Worm (Caenorhabditis elegans): ENCODE data around the gene F10E9.2.
A peak's percentile ranks its signal among the peaks of the same experiment; 100 is the strongest.

Gene F10E9.2

DNA sequence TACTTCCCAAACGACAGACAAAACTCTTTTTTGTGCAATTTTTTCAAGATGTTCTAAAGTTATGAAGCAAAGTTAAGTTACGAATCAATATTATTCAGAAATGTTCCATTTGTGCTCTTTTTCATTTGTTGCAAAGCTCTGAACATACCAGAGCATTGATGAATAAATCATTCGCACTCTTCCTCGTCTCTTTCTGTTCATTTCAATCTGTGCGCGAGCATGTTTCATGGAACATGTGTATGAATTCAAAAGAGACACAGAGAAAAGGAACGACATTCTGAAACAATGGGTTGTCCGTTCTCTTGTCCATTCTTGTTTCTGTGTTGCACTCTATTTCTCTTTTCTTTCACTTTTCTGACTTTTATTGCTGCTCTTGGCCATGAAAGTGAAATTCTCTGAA is 32.1 kb upstream of the F10E9.2 start:
- TF ChIP-seq sea-1 (GFP tag; conservative IDR thresholded peaks at IDR 0.05) = no peak
- no peak for TF ChIP-seq F13C5.2 (tag; optimal IDR thresholded peaks at IDR 0.05)
- TF ChIP-seq hnd-1 (tag; optimal IDR thresholded peaks at IDR 0.05) = no peak
- no peak for TF ChIP-seq ceh-36 (tag; optimal IDR thresholded peaks at IDR 0.05)
- TF ChIP-seq tbx-37 (GFP tag; conservative IDR thresholded peaks at IDR 0.05) = no peak
- TF ChIP-seq aly-1 (tag; optimal IDR thresholded peaks at IDR 0.05) = no peak
- TF ChIP-seq tra-4 (tag; optimal IDR thresholded peaks at IDR 0.05) = no peak
- no peak for TF ChIP-seq scrt-1 (GFP tag; IDR thresholded peaks at IDR 0.05)
- TF ChIP-seq flt-1 (GFP tag; IDR thresholded peaks at IDR 0.05) = no peak

DNA sequence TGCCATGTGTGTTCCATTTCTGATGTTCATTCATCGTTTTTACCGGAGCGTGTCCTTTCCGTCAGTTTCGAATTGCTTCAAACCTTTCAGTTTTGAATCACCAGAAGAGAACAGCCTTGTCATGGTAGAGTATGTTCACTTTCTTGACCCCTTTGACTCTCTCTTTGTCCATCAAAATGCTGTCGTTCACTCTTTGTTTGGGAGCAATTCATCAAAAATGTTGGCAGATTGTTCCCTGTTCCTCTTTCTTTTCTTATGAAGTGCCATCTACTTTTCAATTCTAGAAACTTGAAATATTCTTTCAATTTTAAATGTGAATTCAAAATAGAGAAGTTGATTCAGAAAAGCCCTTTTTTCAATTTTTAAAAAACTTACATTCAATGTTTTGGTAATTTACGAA is 31.2 kb upstream of the F10E9.2 start:
- TF ChIP-seq tbx-37 (GFP tag; conservative IDR thresholded peaks at IDR 0.05) = no peak
- TF ChIP-seq ceh-36 (tag; optimal IDR thresholded peaks at IDR 0.05) = no peak
- TF ChIP-seq ets-7 (tag; optimal IDR thresholded peaks at IDR 0.05) = no peak
- no peak for TF ChIP-seq ceh-13 (GFP tag; optimal IDR thresholded peaks at IDR 0.05)
- no peak for TF ChIP-seq aly-1 (tag; optimal IDR thresholded peaks at IDR 0.05)
- no peak for TF ChIP-seq B0310.2 (tag; optimal IDR thresholded peaks at IDR 0.05)
- TF ChIP-seq hnd-1 (tag; optimal IDR thresholded peaks at IDR 0.05) = no peak
- TF ChIP-seq pes-1 (GFP tag; IDR thresholded peaks at IDR 0.05) = no peak
- no peak for TF ChIP-seq tra-4 (tag; optimal IDR thresholded peaks at IDR 0.05)
- no peak for TF ChIP-seq flt-1 (GFP tag; IDR thresholded peaks at IDR 0.05)
- no peak for TF ChIP-seq tbx-11 (GFP tag; IDR thresholded peaks at IDR 0.05)
- TF ChIP-seq scrt-1 (GFP tag; IDR thresholded peaks at IDR 0.05) = no peak
- TF ChIP-seq hmg-4 (GFP tag; optimal IDR thresholded peaks at IDR 0.05) = no peak
- no peak for TF ChIP-seq hmbx-1 (tag; optimal IDR thresholded peaks at IDR 0.05)
- TF ChIP-seq ama-1 (optimal IDR thresholded peaks at IDR 0.05) = no peak
- no peak for TF ChIP-seq sea-1 (GFP tag; conservative IDR thresholded peaks at IDR 0.05)
- TF ChIP-seq F13C5.2 (tag; optimal IDR thresholded peaks at IDR 0.05) = no peak

DNA sequence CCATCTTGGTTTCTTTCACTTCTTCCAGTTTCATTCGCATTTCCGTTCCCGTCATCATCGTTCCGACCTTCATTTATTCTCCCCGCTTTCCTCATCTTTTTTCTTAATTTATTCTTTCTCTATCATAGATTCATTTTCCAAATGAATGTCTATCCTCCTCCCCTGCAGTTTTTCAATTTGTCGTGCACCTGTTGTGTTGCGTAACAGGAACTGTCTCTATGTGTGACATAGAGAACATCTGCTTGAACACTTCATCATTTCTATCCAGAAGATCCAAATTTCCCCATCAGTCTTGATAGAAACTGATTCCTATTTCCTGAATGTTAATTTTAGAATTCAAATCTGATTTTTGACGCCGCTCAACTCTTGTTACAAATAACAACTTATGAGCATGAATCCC is 29.0 kb upstream of the F10E9.2 start:
- TF ChIP-seq sea-1 (GFP tag; conservative IDR thresholded peaks at IDR 0.05) (no peak), tra-4 (tag; optimal IDR thresholded peaks at IDR 0.05) (no peak), tbx-11 (GFP tag; IDR thresholded peaks at IDR 0.05) (no peak), B0310.2 (tag; optimal IDR thresholded peaks at IDR 0.05) (no peak), hnd-1 (tag; optimal IDR thresholded peaks at IDR 0.05) (no peak)

- TF ChIP-seq flt-1 (GFP tag; IDR thresholded peaks at IDR 0.05) (no peak), ama-1 (optimal IDR thresholded peaks at IDR 0.05) (no peak), ceh-13 (GFP tag; optimal IDR thresholded peaks at IDR 0.05) (no peak), sea-1 (GFP tag; conservative IDR thresholded peaks at IDR 0.05) (no peak), scrt-1 (GFP tag; IDR thresholded peaks at IDR 0.05) (no peak), hmg-4 (GFP tag; optimal IDR thresholded peaks at IDR 0.05) (no peak), B0310.2 (tag; optimal IDR thresholded peaks at IDR 0.05) (no peak)
These were observed 26.5 kb upstream of the F10E9.2 start for ce11 chrIII:8286003-8286402.

- TF ChIP-seq tra-4 (tag; optimal IDR thresholded peaks at IDR 0.05) = no peak
- TF ChIP-seq aly-1 (tag; optimal IDR thresholded peaks at IDR 0.05) = no peak
- no peak for TF ChIP-seq ceh-13 (GFP tag; optimal IDR thresholded peaks at IDR 0.05)
- no peak for TF ChIP-seq sea-1 (GFP tag; conservative IDR thresholded peaks at IDR 0.05)
- no peak for TF ChIP-seq F13C5.2 (tag; optimal IDR thresholded peaks at IDR 0.05)
- TF ChIP-seq pes-1 (GFP tag; IDR thresholded peaks at IDR 0.05) = no peak
- TF ChIP-seq ceh-36 (tag; optimal IDR thresholded peaks at IDR 0.05) = no peak
- TF ChIP-seq hnd-1 (tag; optimal IDR thresholded peaks at IDR 0.05) = no peak
- no peak for TF ChIP-seq hmg-4 (GFP tag; optimal IDR thresholded peaks at IDR 0.05)
- no peak for TF ChIP-seq B0310.2 (tag; optimal IDR thresholded peaks at IDR 0.05)
- TF ChIP-seq tbx-37 (GFP tag; conservative IDR thresholded peaks at IDR 0.05) = no peak
- no peak for TF ChIP-seq tbx-11 (GFP tag; IDR thresholded peaks at IDR 0.05)
- TF ChIP-seq flt-1 (GFP tag; IDR thresholded peaks at IDR 0.05) = no peak
- TF ChIP-seq ets-7 (tag; optimal IDR thresholded peaks at IDR 0.05) = no peak
- TF ChIP-seq scrt-1 (GFP tag; IDR thresholded peaks at IDR 0.05) = no peak
- TF ChIP-seq ama-1 (optimal IDR thresholded peaks at IDR 0.05) = no peak
- no peak for TF ChIP-seq hmbx-1 (tag; optimal IDR thresholded peaks at IDR 0.05)
These were observed 25.7 kb upstream of the F10E9.2 start for ce11 chrIII:8286824-8287223.

DNA sequence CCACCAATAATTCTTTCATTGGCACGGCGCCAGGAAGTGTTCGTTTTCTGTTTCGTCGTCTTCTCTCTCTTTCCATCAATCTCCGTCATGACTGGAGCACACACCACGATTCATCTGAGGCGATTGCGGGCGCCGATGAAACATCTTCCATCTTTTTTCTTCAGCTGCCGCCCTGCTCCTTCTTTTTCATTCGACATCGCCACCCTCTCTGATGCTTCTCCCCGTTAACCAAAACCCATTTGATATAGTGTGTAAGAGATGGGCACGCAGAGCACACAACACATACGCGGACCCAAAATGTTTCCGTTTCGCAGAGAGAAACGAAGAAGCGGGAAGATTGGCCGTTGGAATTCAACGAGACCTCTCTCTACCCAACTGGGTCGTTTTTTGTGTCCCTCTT is 25.0 kb upstream of the F10E9.2 start:
- TF ChIP-seq hmg-4 (GFP tag; optimal IDR thresholded peaks at IDR 0.05) (peak; percentile 38), tbx-11 (GFP tag; IDR thresholded peaks at IDR 0.05) (no peak)

DNA sequence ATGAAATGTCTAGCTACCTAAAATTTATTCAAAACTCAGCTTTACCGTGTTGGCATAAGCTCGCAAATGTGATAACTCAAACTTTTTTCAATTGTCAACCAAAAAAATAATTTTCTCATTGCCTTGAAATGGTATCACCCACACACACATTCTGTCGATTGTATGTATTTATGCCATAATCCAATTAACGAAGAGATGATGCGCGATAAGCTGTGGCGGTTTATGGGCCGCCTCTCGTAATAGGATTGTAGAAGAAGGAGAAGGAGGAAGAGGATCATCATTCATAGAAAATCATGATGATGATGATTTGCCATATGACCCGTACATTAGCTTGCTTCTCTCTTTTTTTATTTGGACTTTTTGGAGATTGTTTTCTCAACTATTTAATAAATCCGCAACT is 23.3 kb upstream of the F10E9.2 start:
- TF ChIP-seq B0310.2 (tag; optimal IDR thresholded peaks at IDR 0.05) (no peak), scrt-1 (GFP tag; IDR thresholded peaks at IDR 0.05) (no peak), F13C5.2 (tag; optimal IDR thresholded peaks at IDR 0.05) (no peak), tbx-11 (GFP tag; IDR thresholded peaks at IDR 0.05) (no peak), tbx-37 (GFP tag; conservative IDR thresholded peaks at IDR 0.05) (no peak), sea-1 (GFP tag; conservative IDR thresholded peaks at IDR 0.05) (no peak), ceh-13 (GFP tag; optimal IDR thresholded peaks at IDR 0.05) (no peak), pes-1 (GFP tag; IDR thresholded peaks at IDR 0.05) (no peak), hmg-4 (GFP tag; optimal IDR thresholded peaks at IDR 0.05) (no peak), hnd-1 (tag; optimal IDR thresholded peaks at IDR 0.05) (no peak), aly-1 (tag; optimal IDR thresholded peaks at IDR 0.05) (no peak)

DNA sequence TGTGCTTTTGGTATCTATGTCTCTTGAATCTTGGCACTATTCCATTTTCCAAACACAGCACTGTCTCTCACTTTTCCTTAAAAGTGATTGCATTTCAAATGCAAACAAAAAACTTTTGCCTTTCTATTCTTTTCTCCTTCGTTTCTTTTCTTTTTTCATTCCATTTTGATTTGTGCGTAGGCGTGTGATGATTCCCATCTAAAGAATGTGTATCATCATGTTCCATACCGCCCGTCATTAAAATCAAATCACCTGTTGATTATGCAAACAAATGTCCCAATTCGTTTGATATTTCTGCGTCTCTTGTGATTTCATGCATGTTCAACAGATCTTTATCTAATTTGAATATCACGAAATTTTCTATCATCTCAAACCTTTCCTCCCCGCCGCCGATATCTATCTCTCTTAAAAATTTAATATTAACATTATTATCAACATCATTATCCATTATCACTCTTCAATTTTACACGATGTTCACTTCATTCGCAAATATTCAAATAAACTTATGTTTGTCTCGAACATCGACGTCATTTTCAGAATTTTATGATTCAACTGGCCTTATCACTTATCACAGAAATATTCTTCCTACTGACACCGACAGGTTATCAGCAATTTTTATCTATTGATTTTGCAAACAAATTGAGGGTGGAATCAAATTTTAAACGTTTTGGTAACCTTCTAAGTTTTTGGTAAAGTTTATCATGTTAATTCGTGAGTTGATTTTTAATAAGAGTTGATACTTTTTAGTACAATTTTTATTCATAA is 21.0 kb upstream of the F10E9.2 start:
- TF ChIP-seq tra-4 (tag; optimal IDR thresholded peaks at IDR 0.05) (no peak), F13C5.2 (tag; optimal IDR thresholded peaks at IDR 0.05) (no peak), aly-1 (tag; optimal IDR thresholded peaks at IDR 0.05) (no peak), ets-7 (tag; optimal IDR thresholded peaks at IDR 0.05) (no peak), hnd-1 (tag; optimal IDR thresholded peaks at IDR 0.05) (no peak), sea-1 (GFP tag; conservative IDR thresholded peaks at IDR 0.05) (no peak), tbx-37 (GFP tag; conservative IDR thresholded peaks at IDR 0.05) (no peak), hmg-4 (GFP tag; optimal IDR thresholded peaks at IDR 0.05) (no peak), ama-1 (optimal IDR thresholded peaks at IDR 0.05) (no peak), hmbx-1 (tag; optimal IDR thresholded peaks at IDR 0.05) (no peak), ceh-13 (GFP tag; optimal IDR thresholded peaks at IDR 0.05) (no peak), pes-1 (GFP tag; IDR thresholded peaks at IDR 0.05) (no peak), flt-1 (GFP tag; IDR thresholded peaks at IDR 0.05) (no peak), ceh-36 (tag; optimal IDR thresholded peaks at IDR 0.05) (no peak), scrt-1 (GFP tag; IDR thresholded peaks at IDR 0.05) (no peak), B0310.2 (tag; optimal IDR thresholded peaks at IDR 0.05) (no peak)
